Fruit fly (Drosophila melanogaster): Measurements from ENCODE around the gene Arp5.

Arp5 gene

dm6 chr3R:18215900-18216299, 30.6 kb downstream of the Arp5 start, which contains the start of gene CG14314:
Gene CG14314 (plus strand): TSS chr3R:18216142.
- TF ChIP-seq Vsx2 (GFP tag; optimal IDR thresholded peaks at IDR 0.05; ENCODE audit: partially characterized antibody) = no peak
- no peak for TF ChIP-seq dmrt93B (GFP tag; optimal IDR thresholded peaks at IDR 0.05)
- TF ChIP-seq Mio (GFP tag; optimal IDR thresholded peaks at IDR 0.05) = no peak

- TF ChIP-seq OdsH (GFP tag; optimal IDR thresholded peaks at IDR 0.05) (peak; percentile 98), foxo (GFP tag; optimal IDR thresholded peaks at IDR 0.05) (peak; percentile 49 to 98), pan (optimal IDR thresholded peaks at IDR 0.05) (no peak), Dif (GFP tag; optimal IDR thresholded peaks at IDR 0.05; ENCODE audit: partially characterized antibody) (no peak), rgr (GFP tag; optimal IDR thresholded peaks at IDR 0.05) (peak; percentile 98), CG32264 (GFP tag; optimal IDR thresholded peaks at IDR 0.05) (peak; percentile 79), sv (GFP tag; optimal IDR thresholded peaks at IDR 0.05) (peak; percentile 95), jim (GFP tag; optimal IDR thresholded peaks at IDR 0.05) (peak; percentile 35), tai (GFP tag; optimal IDR thresholded peaks at IDR 0.05) (no peak), lola (GFP tag; optimal IDR thresholded peaks at IDR 0.05) (no peak), Jra (GFP tag; optimal IDR thresholded peaks at IDR 0.05) (peak; percentile 96), woc (GFP tag; optimal IDR thresholded peaks at IDR 0.05) (peak; percentile 94), N (GFP tag; optimal IDR thresholded peaks at IDR 0.05) (no peak), h (GFP tag; optimal IDR thresholded peaks at IDR 0.05) (peak; percentile 98), brk (GFP tag; optimal IDR thresholded peaks at IDR 0.05) (no peak), psq (GFP tag; optimal IDR thresholded peaks at IDR 0.05) (peak; percentile 95), Sp1 (GFP tag; optimal IDR thresholded peaks at IDR 0.05) (peak; percentile 98), Hr83 (GFP tag; optimal IDR thresholded peaks at IDR 0.05; ENCODE audit: poor library complexity, severe bottlenecking) (no peak), dl (GFP tag; optimal IDR thresholded peaks at IDR 0.05; ENCODE audit: insufficient read depth in 1 of 2, partially characterized antibody in 2 of 2) (no peak), br (GFP tag; optimal IDR thresholded peaks at IDR 0.05) (peak; percentile 95), fru (GFP tag; optimal IDR thresholded peaks at IDR 0.05) (peak; percentile 98), Rel (GFP tag; optimal IDR thresholded peaks at IDR 0.05) (no peak), Rel (tag; optimal IDR thresholded peaks at IDR 0.05) (peak; percentile 81), Vsx2 (GFP tag; optimal IDR thresholded peaks at IDR 0.05; ENCODE audit: partially characterized antibody) (no peak), Abd-B (GFP tag; optimal IDR thresholded peaks at IDR 0.05) (no peak), Dfd (GFP tag; optimal IDR thresholded peaks at IDR 0.05) (no peak), Myc (optimal IDR thresholded peaks at IDR 0.05) (no peak), Mio (GFP tag; optimal IDR thresholded peaks at IDR 0.05) (peak; percentile 75), usp (GFP tag; optimal IDR thresholded peaks at IDR 0.05) (no peak), HLH106 (tag; optimal IDR thresholded peaks at IDR 0.05) (peak; percentile 98), Hr78 (GFP tag; optimal IDR thresholded peaks at IDR 0.05) (no peak), Hnf4 (GFP tag; optimal IDR thresholded peaks at IDR 0.05) (peak; percentile 97), dmrt93B (GFP tag; optimal IDR thresholded peaks at IDR 0.05) (peak; percentile 92), CG9705 (GFP tag; optimal IDR thresholded peaks at IDR 0.05) (peak; percentile 89), GATAd (GFP tag; optimal IDR thresholded peaks at IDR 0.05) (peak; percentile 88), CrebA (GFP tag; optimal IDR thresholded peaks at IDR 0.05; ENCODE audit: borderline replicate concordance) (no peak), ey (GFP tag; optimal IDR thresholded peaks at IDR 0.05) (peak; percentile 96), sage (GFP tag; optimal IDR thresholded peaks at IDR 0.05) (no peak), dsf (GFP tag; optimal IDR thresholded peaks at IDR 0.05; ENCODE audit: borderline replicate concordance) (peak; percentile 94)
Observed at dm6 chr3R:18220211-18220749, 35.0 kb downstream of the Arp5 start, which contains the start of the genes CG7988 and CG7183. Gene CG7988 (plus strand): TSS chr3R:18220526. Gene CG7183 (minus strand): TSS chr3R:18220699.

- TF ChIP-seq N (GFP tag; optimal IDR thresholded peaks at IDR 0.05) (no peak), psq (GFP tag; optimal IDR thresholded peaks at IDR 0.05) (peak; percentile 64), dsf (GFP tag; optimal IDR thresholded peaks at IDR 0.05; ENCODE audit: borderline replicate concordance) (peak; percentile 29), OdsH (GFP tag; optimal IDR thresholded peaks at IDR 0.05) (peak; percentile 52), brk (GFP tag; optimal IDR thresholded peaks at IDR 0.05) (no peak), Dfd (GFP tag; optimal IDR thresholded peaks at IDR 0.05) (no peak), Hr83 (GFP tag; optimal IDR thresholded peaks at IDR 0.05; ENCODE audit: poor library complexity, severe bottlenecking) (peak; percentile 21), CG9705 (GFP tag; optimal IDR thresholded peaks at IDR 0.05) (peak; percentile 23), Hnf4 (GFP tag; optimal IDR thresholded peaks at IDR 0.05) (peak; percentile 65), Hr78 (GFP tag; optimal IDR thresholded peaks at IDR 0.05) (no peak), CG32264 (GFP tag; optimal IDR thresholded peaks at IDR 0.05) (no peak), br (GFP tag; optimal IDR thresholded peaks at IDR 0.05) (no peak), Vsx2 (GFP tag; optimal IDR thresholded peaks at IDR 0.05; ENCODE audit: partially characterized antibody) (no peak), rgr (GFP tag; optimal IDR thresholded peaks at IDR 0.05) (peak; percentile 64), Myc (optimal IDR thresholded peaks at IDR 0.05) (peak; percentile 26), h (GFP tag; optimal IDR thresholded peaks at IDR 0.05) (peak; percentile 37), usp (GFP tag; optimal IDR thresholded peaks at IDR 0.05) (no peak), HLH106 (tag; optimal IDR thresholded peaks at IDR 0.05) (peak; percentile 73), Mio (GFP tag; optimal IDR thresholded peaks at IDR 0.05) (no peak), GATAd (GFP tag; optimal IDR thresholded peaks at IDR 0.05) (no peak), Dif (GFP tag; optimal IDR thresholded peaks at IDR 0.05; ENCODE audit: partially characterized antibody) (no peak), Sp1 (GFP tag; optimal IDR thresholded peaks at IDR 0.05) (peak; percentile 67), fru (GFP tag; optimal IDR thresholded peaks at IDR 0.05) (peak; percentile 36), jim (GFP tag; optimal IDR thresholded peaks at IDR 0.05) (no peak), woc (GFP tag; optimal IDR thresholded peaks at IDR 0.05) (peak; percentile 21), dmrt93B (GFP tag; optimal IDR thresholded peaks at IDR 0.05) (no peak), Rel (GFP tag; optimal IDR thresholded peaks at IDR 0.05) (no peak), Rel (tag; optimal IDR thresholded peaks at IDR 0.05) (peak; percentile 57), lola (GFP tag; optimal IDR thresholded peaks at IDR 0.05) (no peak), CrebA (GFP tag; optimal IDR thresholded peaks at IDR 0.05; ENCODE audit: borderline replicate concordance) (no peak), ey (GFP tag; optimal IDR thresholded peaks at IDR 0.05) (peak; percentile 14), foxo (GFP tag; optimal IDR thresholded peaks at IDR 0.05) (peak in 1 of 2 experiments; percentile 67), Abd-B (GFP tag; optimal IDR thresholded peaks at IDR 0.05) (no peak), pan (optimal IDR thresholded peaks at IDR 0.05) (no peak), tai (GFP tag; optimal IDR thresholded peaks at IDR 0.05) (no peak), sage (GFP tag; optimal IDR thresholded peaks at IDR 0.05) (no peak), Jra (GFP tag; optimal IDR thresholded peaks at IDR 0.05) (peak; percentile 6)
Observed at dm6 chr3R:18223434-18223833, 38.1 kb downstream of the Arp5 start, which contains the start of the genes mTerf5 and Non3. Gene mTerf5 (minus strand): TSS chr3R:18223682. Gene Non3 (plus strand): TSS chr3R:18223722.

Data from whole organism, wandering third instar larva.